Fruit fly (Drosophila melanogaster): ENCODE results near the gene peg.

peg gene

dm6 chr3R:20985592-20985991 lies 38.4 kb downstream of the peg start:
- TF ChIP-seq rgr (GFP tag; optimal IDR thresholded peaks at IDR 0.05) (peak; percentile 2), fru (GFP tag; optimal IDR thresholded peaks at IDR 0.05) (no peak), Vsx2 (GFP tag; optimal IDR thresholded peaks at IDR 0.05; ENCODE audit: partially characterized antibody) (peak; percentile 1), dmrt93B (GFP tag; optimal IDR thresholded peaks at IDR 0.05) (no peak), CG32264 (GFP tag; optimal IDR thresholded peaks at IDR 0.05) (no peak), Rel (GFP tag; optimal IDR thresholded peaks at IDR 0.05) (no peak), Rel (tag; optimal IDR thresholded peaks at IDR 0.05) (no peak), h (GFP tag; optimal IDR thresholded peaks at IDR 0.05) (peak; percentile 59), CrebA (GFP tag; optimal IDR thresholded peaks at IDR 0.05; ENCODE audit: borderline replicate concordance) (peak; percentile 54), br (GFP tag; optimal IDR thresholded peaks at IDR 0.05) (peak; percentile 14)

- no peak for TF ChIP-seq Dfd (GFP tag; optimal IDR thresholded peaks at IDR 0.05)
- TF ChIP-seq Hr83 (GFP tag; optimal IDR thresholded peaks at IDR 0.05; ENCODE audit: poor library complexity, severe bottlenecking), result no peak
- TF ChIP-seq sage (GFP tag; optimal IDR thresholded peaks at IDR 0.05), result no peak
- TF ChIP-seq dl (GFP tag; optimal IDR thresholded peaks at IDR 0.05; ENCODE audit: insufficient read depth in 1 of 2, partially characterized antibody in 2 of 2), result no peak
- no peak for TF ChIP-seq tai (GFP tag; optimal IDR thresholded peaks at IDR 0.05)
- TF ChIP-seq lola (GFP tag; optimal IDR thresholded peaks at IDR 0.05), result no peak
- TF ChIP-seq OdsH (GFP tag; optimal IDR thresholded peaks at IDR 0.05), result no peak
- TF ChIP-seq N (GFP tag; optimal IDR thresholded peaks at IDR 0.05), result no peak
- TF ChIP-seq CG32264 (GFP tag; optimal IDR thresholded peaks at IDR 0.05), result no peak
- TF ChIP-seq dmrt93B (GFP tag; optimal IDR thresholded peaks at IDR 0.05), result no peak
- no peak for TF ChIP-seq Vsx2 (GFP tag; optimal IDR thresholded peaks at IDR 0.05; ENCODE audit: partially characterized antibody)
- TF ChIP-seq CG9705 (GFP tag; optimal IDR thresholded peaks at IDR 0.05), result no peak
- TF ChIP-seq Sp1 (GFP tag; optimal IDR thresholded peaks at IDR 0.05), result no peak
- no peak for TF ChIP-seq br (GFP tag; optimal IDR thresholded peaks at IDR 0.05)
Observed at dm6 chr3R:20984902-20985301, 39.1 kb downstream of the peg start.

- no peak for TF ChIP-seq Vsx2 (GFP tag; optimal IDR thresholded peaks at IDR 0.05; ENCODE audit: partially characterized antibody)
- TF ChIP-seq Myc (optimal IDR thresholded peaks at IDR 0.05), result peak; percentile 43
Observed at dm6 chr3R:20984087-20984486, 39.9 kb downstream of the peg start.

- no peak for TF ChIP-seq usp (GFP tag; optimal IDR thresholded peaks at IDR 0.05)
- no peak for TF ChIP-seq woc (GFP tag; optimal IDR thresholded peaks at IDR 0.05)
- TF ChIP-seq lola (GFP tag; optimal IDR thresholded peaks at IDR 0.05), result no peak
- peak; percentile 28 to 37 for TF ChIP-seq dl (GFP tag; optimal IDR thresholded peaks at IDR 0.05; ENCODE audit: insufficient read depth in 1 of 2, partially characterized antibody in 2 of 2)
- no peak for TF ChIP-seq pan (optimal IDR thresholded peaks at IDR 0.05)
- no peak for TF ChIP-seq tai (GFP tag; optimal IDR thresholded peaks at IDR 0.05)
- TF ChIP-seq Hnf4 (GFP tag; optimal IDR thresholded peaks at IDR 0.05), result no peak
- peak; percentile 76 for TF ChIP-seq h (GFP tag; optimal IDR thresholded peaks at IDR 0.05)
Observed at dm6 chr3R:20977846-20978295, 46.1 kb downstream of the peg start, which contains the start of gene Calx. Gene Calx, plus strand, starts transcription at chr3R:20978183.

- TF ChIP-seq Mio (GFP tag; optimal IDR thresholded peaks at IDR 0.05) (no peak), N (GFP tag; optimal IDR thresholded peaks at IDR 0.05) (no peak), Hnf4 (GFP tag; optimal IDR thresholded peaks at IDR 0.05) (no peak), CG32264 (GFP tag; optimal IDR thresholded peaks at IDR 0.05) (no peak), CG9705 (GFP tag; optimal IDR thresholded peaks at IDR 0.05) (no peak), dmrt93B (GFP tag; optimal IDR thresholded peaks at IDR 0.05) (no peak), brk (GFP tag; optimal IDR thresholded peaks at IDR 0.05) (no peak), tai (GFP tag; optimal IDR thresholded peaks at IDR 0.05) (no peak), dl (GFP tag; optimal IDR thresholded peaks at IDR 0.05; ENCODE audit: insufficient read depth in 1 of 2, partially characterized antibody in 2 of 2) (no peak), Sp1 (GFP tag; optimal IDR thresholded peaks at IDR 0.05) (no peak), usp (GFP tag; optimal IDR thresholded peaks at IDR 0.05) (no peak), pan (optimal IDR thresholded peaks at IDR 0.05) (no peak), rgr (GFP tag; optimal IDR thresholded peaks at IDR 0.05) (no peak), Vsx2 (GFP tag; optimal IDR thresholded peaks at IDR 0.05; ENCODE audit: partially characterized antibody) (no peak), dsf (GFP tag; optimal IDR thresholded peaks at IDR 0.05; ENCODE audit: borderline replicate concordance) (no peak), Hr78 (GFP tag; optimal IDR thresholded peaks at IDR 0.05) (no peak), CrebA (GFP tag; optimal IDR thresholded peaks at IDR 0.05; ENCODE audit: borderline replicate concordance) (no peak)
Observed at dm6 chr3R:20976649-20977048, 47.3 kb downstream of the peg start.

Measured in whole organism, wandering third instar larva.